Worm (Caenorhabditis elegans) whole organism, late embryonic: ENCODE data around the gene Y104H12D.2.

Source experiments
- C08G9.2 ChIP-seq: sonication (generic microtip); optimal IDR thresholded peaks from 2 replicates; lab custom pipeline; 2016; ENCODE audit warnings: mild to moderate bottlenecking, missing genetic modification characterization, moderate library complexity, missing compliant biosample characterization
- C38D4.7 ChIP-seq: fragments of 200-800 bp; sonication (Bioruptor generic); optimal IDR thresholded peaks from 2 replicates; lab custom pipeline; 2018; ENCODE audit warnings: mild to moderate bottlenecking, missing genetic modification characterization, moderate library complexity, missing compliant biosample characterization
- K09A11.1 ChIP-seq: sonication (generic microtip); optimal IDR thresholded peaks from 2 replicates; lab custom pipeline; 2017; ENCODE audit warnings: antibody characterized with exemption, mild to moderate bottlenecking, missing genetic modification characterization, missing compliant biosample characterization; ENCODE audit not compliant: insufficient read depth
- T23F11.4 ChIP-seq: fragments of 200-800 bp; sonication (Bioruptor generic); optimal IDR thresholded peaks from 2 replicates; lab custom pipeline; 2018; ENCODE audit warnings: mild to moderate bottlenecking, missing genetic modification characterization, missing compliant biosample characterization
- ceh-22 ChIP-seq: sonication (generic microtip); optimal IDR thresholded peaks from 2 replicates; lab custom pipeline; 2017; ENCODE audit warnings: missing biosample characterization, missing genetic modification characterization
- ceh-24 ChIP-seq: sonication (generic microtip); optimal IDR thresholded peaks from 2 replicates; lab custom pipeline; 2016; ENCODE audit warnings: mild to moderate bottlenecking, missing genetic modification characterization, missing compliant biosample characterization
- ceh-30 ChIP-seq: fragments of 150-350 bp; optimal IDR thresholded peaks from 2 replicates; lab custom pipeline; 2014; ENCODE audit warnings: missing biosample characterization, missing genetic modification characterization
- ceh-6 ChIP-seq: fragments of 200-800 bp; sonication (Bioruptor generic); optimal IDR thresholded peaks from 2 replicates; lab custom pipeline; 2018; ENCODE audit warnings: mild to moderate bottlenecking, missing genetic modification characterization, missing compliant biosample characterization
- che-1 ChIP-seq: sonication (generic microtip); optimal IDR thresholded peaks from 2 replicates; lab custom pipeline; 2016; ENCODE audit warnings: mild to moderate bottlenecking, missing genetic modification characterization, missing compliant biosample characterization
- dve-1 ChIP-seq: sonication (generic microtip); optimal IDR thresholded peaks from 2 replicates; lab custom pipeline; 2017; ENCODE audit warnings: antibody characterized with exemption, mild to moderate bottlenecking, missing genetic modification characterization, missing compliant biosample characterization
- elt-2 ChIP-seq: sonication (generic microtip); optimal IDR thresholded peaks from 2 replicates; lab custom pipeline; 2016; ENCODE audit warnings: missing genetic modification reagents, missing genetic modification characterization, missing compliant biosample characterization
- elt-4 ChIP-seq: sonication (generic microtip); optimal IDR thresholded peaks from 2 replicates; lab custom pipeline; 2016; ENCODE audit warnings: missing genetic modification characterization, missing compliant biosample characterization
- ets-4 ChIP-seq: sonication (generic microtip); optimal IDR thresholded peaks from 2 replicates; lab custom pipeline; 2016; ENCODE audit warnings: missing genetic modification characterization, missing compliant biosample characterization
- eyg-1 ChIP-seq: sonication (generic microtip); optimal IDR thresholded peaks from 2 replicates; lab custom pipeline; 2016; ENCODE audit warnings: missing genotype, missing genetic modification characterization, missing compliant biosample characterization
- fkh-10 ChIP-seq: fragments of 150-350 bp; optimal IDR thresholded peaks from 2 replicates; lab custom pipeline; 2014; ENCODE audit warnings: missing biosample characterization, missing genetic modification reagents, missing genetic modification characterization
- gmeb-2 ChIP-seq: sonication (generic microtip); optimal IDR thresholded peaks from 2 replicates; lab custom pipeline; 2016; ENCODE audit warnings: missing genetic modification characterization, inconsistent platforms, missing compliant biosample characterization
- hlh-13 ChIP-seq: fragments of 200-800 bp; sonication (Bioruptor generic); optimal IDR thresholded peaks from 2 replicates; lab custom pipeline; 2018; ENCODE audit warnings: mild to moderate bottlenecking, missing genetic modification characterization, missing compliant biosample characterization
- hlh-30 ChIP-seq: sonication (generic microtip); optimal IDR thresholded peaks from 2 replicates; lab custom pipeline; 2017; ENCODE audit warnings: antibody characterized with exemption, missing genetic modification characterization, missing compliant biosample characterization; ENCODE audit not compliant: insufficient read depth
- hlh-6 ChIP-seq: sonication (generic microtip); optimal IDR thresholded peaks from 2 replicates; lab custom pipeline; 2016; ENCODE audit warnings: missing genotype, missing genetic modification characterization, missing compliant biosample characterization
- lim-6 ChIP-seq: sonication (generic microtip); optimal IDR thresholded peaks from 2 replicates; lab custom pipeline; 2016; ENCODE audit warnings: missing genetic modification characterization, missing compliant biosample characterization
- lin-11 ChIP-seq: fragments of 200-800 bp; sonication (Bioruptor generic); optimal IDR thresholded peaks from 2 replicates; lab custom pipeline; 2018; ENCODE audit warnings: mild to moderate bottlenecking, missing genetic modification characterization, missing compliant biosample characterization
- mec-3 ChIP-seq: sonication (generic microtip); optimal IDR thresholded peaks from 2 replicates; lab custom pipeline; 2016; ENCODE audit warnings: borderline replicate concordance, missing genetic modification characterization, missing compliant biosample characterization
- nfya-1 ChIP-seq: sonication (generic microtip); optimal IDR thresholded peaks from 2 replicates; lab custom pipeline; 2017; ENCODE audit warnings: missing genetic modification characterization, mild to moderate bottlenecking, missing compliant biosample characterization, antibody characterized with exemption, moderate library complexity
- nhr-232 ChIP-seq: sonication (generic microtip); optimal IDR thresholded peaks from 2 replicates; lab custom pipeline; 2016; ENCODE audit warnings: missing genetic modification characterization, missing compliant biosample characterization
- odd-2 ChIP-seq: sonication (generic microtip); optimal IDR thresholded peaks from 2 replicates; lab custom pipeline; 2017; ENCODE audit warnings: antibody characterized with exemption, mild to moderate bottlenecking, missing genetic modification characterization, missing compliant biosample characterization
- pag-3 ChIP-seq: sonication (generic microtip); optimal IDR thresholded peaks from 2 replicates; lab custom pipeline; 2016; ENCODE audit warnings: missing compliant biosample characterization, missing genetic modification characterization, borderline replicate concordance
- pat-9 ChIP-seq: fragments of 200-800 bp; sonication (Bioruptor generic); optimal IDR thresholded peaks from 2 replicates; lab custom pipeline; 2018; ENCODE audit warnings: mild to moderate bottlenecking, missing genetic modification characterization, moderate library complexity, missing compliant biosample characterization
- pax-1 ChIP-seq: fragments of 150-350 bp; optimal IDR thresholded peaks from 2 replicates; lab custom pipeline; 2014; ENCODE audit warnings: missing biosample characterization, missing genetic modification characterization
- pha-2 ChIP-seq: sonication (generic microtip); optimal IDR thresholded peaks from 2 replicates; lab custom pipeline; 2017; ENCODE audit warnings: mild to moderate bottlenecking, missing genetic modification characterization, missing compliant biosample characterization
- pqm-1 ChIP-seq: sonication (generic microtip); optimal IDR thresholded peaks from 2 replicates; lab custom pipeline; 2016; ENCODE audit warnings: missing genetic modification characterization, missing compliant biosample characterization
- pros-1 ChIP-seq: fragments of 150-350 bp; optimal IDR thresholded peaks from 2 replicates; lab custom pipeline; 2014; ENCODE audit warnings: missing biosample characterization, missing genetic modification reagents, missing genetic modification characterization
- ref-2 ChIP-seq: sonication (generic microtip); optimal IDR thresholded peaks from 2 replicates; lab custom pipeline; 2016; ENCODE audit warnings: missing genetic modification characterization, missing compliant biosample characterization
- rnt-1 ChIP-seq: sonication (generic microtip); optimal IDR thresholded peaks from 2 replicates; lab custom pipeline; 2016; ENCODE audit warnings: missing genetic modification characterization, missing compliant biosample characterization
- sdc-2 ChIP-seq: sonication (generic microtip); optimal IDR thresholded peaks from 2 replicates; lab custom pipeline; 2016; ENCODE audit warnings: missing genotype, missing genetic modification characterization, missing compliant biosample characterization
- sox-2 ChIP-seq: fragments of 200-800 bp; sonication (Bioruptor generic); IDR thresholded peaks from 2 replicates; pipeline ENCODE4 v1.3.6; 2022; ENCODE audit warnings: missing genetic modification reagents, missing genetic modification characterization, missing compliant biosample characterization
- tbx-7 ChIP-seq: sonication (generic microtip); optimal IDR thresholded peaks from 2 replicates; lab custom pipeline; 2016; ENCODE audit warnings: missing genotype, missing genetic modification characterization, missing compliant biosample characterization
- unc-55 ChIP-seq: sonication (generic microtip); optimal IDR thresholded peaks from 2 replicates; lab custom pipeline; 2017; ENCODE audit warnings: missing biosample characterization, missing genetic modification reagents, missing genetic modification characterization
- zip-5 ChIP-seq: sonication (generic microtip); optimal IDR thresholded peaks from 2 replicates; lab custom pipeline; 2016; ENCODE audit warnings: missing genetic modification characterization, missing compliant biosample characterization
- ztf-16 ChIP-seq: sonication (generic microtip); optimal IDR thresholded peaks from 2 replicates; lab custom pipeline; 2017; ENCODE audit warnings: missing genetic modification characterization, missing compliant biosample characterization

Y104H12D.2 gene

DNA sequence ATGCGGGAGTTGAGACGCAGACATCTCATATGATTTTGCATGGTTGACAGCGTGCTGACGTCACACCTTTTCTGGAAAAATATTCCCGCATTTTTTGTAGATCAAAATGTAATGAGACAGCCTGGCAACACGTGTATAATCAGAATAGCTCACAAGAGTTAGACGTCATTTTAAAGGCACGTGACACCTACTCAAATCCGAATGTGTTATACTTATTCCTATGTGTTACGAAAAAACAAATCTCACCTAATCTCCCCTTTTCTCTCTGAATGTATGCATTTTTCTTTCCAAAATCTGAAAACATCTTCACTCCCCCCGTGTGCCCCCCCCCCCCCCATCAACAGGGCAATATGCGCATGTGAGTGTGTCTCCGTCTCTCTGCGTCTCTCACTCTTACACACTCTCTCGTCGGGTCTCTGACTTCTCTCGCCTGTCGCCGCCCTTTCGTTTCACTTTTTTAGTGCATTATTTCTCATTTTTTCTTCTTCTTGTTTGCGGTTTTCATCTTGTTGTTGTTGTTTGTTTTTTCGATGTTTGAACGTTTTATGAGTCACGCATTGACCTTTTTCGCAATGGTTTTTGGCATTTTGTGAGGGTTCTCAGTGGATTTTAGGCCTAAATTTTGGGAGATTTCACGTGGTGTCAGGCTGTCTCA is 9.4 kb upstream of the Y104H12D.2 start:
- TF ChIP-seq sdc-2 (tag; lab: Kevin White, UChicago) (no peak), ztf-16 (no peak), lim-6 (no peak), nfya-1 (tag; lab: Kevin White, UChicago) (peak; percentile 20), nhr-232 (no peak), pat-9 (tag; lab: Kevin White, UChicago) (no peak), pros-1 (tag; lab: Kevin White, UChicago) (peak; percentile 5), C38D4.7 (GFP tag; lab: Kevin White, UChicago) (no peak), lin-11 (tag; lab: Kevin White, UChicago) (no peak), pqm-1 (no peak), fkh-10 (no peak), T23F11.4 (GFP tag; lab: Kevin White, UChicago) (no peak), rnt-1 (tag; lab: Kevin White, UChicago) (peak; percentile 1), unc-55 (GFP tag; lab: Kevin White, UChicago) (peak; percentile 20), ceh-6 (GFP tag; lab: Kevin White, UChicago) (no peak), ceh-30 (tag; lab: Kevin White, UChicago) (no peak), pag-3 (no peak), hlh-13 (GFP tag; lab: Kevin White, UChicago) (no peak), zip-5 (tag; lab: Kevin White, UChicago) (no peak), che-1 (tag; lab: Kevin White, UChicago) (no peak), hlh-30 (tag; lab: Kevin White, UChicago) (peak; percentile 67), ets-4 (tag; lab: Kevin White, UChicago) (no peak), K09A11.1 (no peak), elt-2 (tag; lab: Kevin White, UChicago) (no peak)

DNA sequence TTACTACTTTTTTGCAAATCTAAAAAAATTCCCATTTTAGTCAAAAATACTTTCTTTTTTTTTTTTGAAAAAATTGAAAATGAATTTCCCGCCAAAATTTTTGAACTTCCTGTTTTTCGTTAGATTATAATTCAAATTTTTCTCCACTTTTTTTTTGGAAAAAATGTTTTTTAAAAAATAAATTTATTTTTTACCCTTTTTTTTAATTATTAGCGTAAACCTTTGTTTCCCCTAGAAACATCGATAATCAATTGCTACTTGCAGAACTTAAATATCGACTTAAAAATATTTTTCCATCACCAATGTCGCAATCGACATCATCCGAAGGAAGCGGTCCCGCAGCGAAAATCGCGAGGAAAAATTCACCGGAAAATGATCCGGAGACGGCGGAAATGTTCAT is 7.4 kb upstream of the Y104H12D.2 start, which contains the start of gene cec-2:
Gene cec-2 (plus strand): TSS at position 301 of the 400 bp plus-strand sequence.
- no peak for TF ChIP-seq unc-55 (GFP tag; lab: Kevin White, UChicago)
- no peak for TF ChIP-seq hlh-6
- TF ChIP-seq pax-1 (tag; lab: Kevin White, UChicago): no peak
- no peak for TF ChIP-seq elt-4 (tag; lab: Kevin White, UChicago)
- TF ChIP-seq mec-3 (tag; lab: Kevin White, UChicago): no peak
- TF ChIP-seq che-1 (tag; lab: Kevin White, UChicago): no peak
- TF ChIP-seq gmeb-2 (tag; lab: Kevin White, UChicago): no peak
- no peak for TF ChIP-seq dve-1 (tag; lab: Kevin White, UChicago)
- no peak for TF ChIP-seq ceh-24 (tag; lab: Kevin White, UChicago)
- no peak for TF ChIP-seq lin-11 (tag; lab: Kevin White, UChicago)
- TF ChIP-seq pqm-1: no peak
- TF ChIP-seq C08G9.2 (tag; lab: Kevin White, UChicago): no peak
- TF ChIP-seq pha-2: no peak
- TF ChIP-seq ceh-22 (tag; lab: Kevin White, UChicago): no peak
- no peak for TF ChIP-seq odd-2 (tag; lab: Kevin White, UChicago)
- no peak for TF ChIP-seq sox-2 (GFP tag; lab: Robert Waterston, UW)
- TF ChIP-seq eyg-1 (tag; lab: Kevin White, UChicago): no peak
- TF ChIP-seq tbx-7: no peak
- TF ChIP-seq rnt-1 (tag; lab: Kevin White, UChicago): no peak

DNA sequence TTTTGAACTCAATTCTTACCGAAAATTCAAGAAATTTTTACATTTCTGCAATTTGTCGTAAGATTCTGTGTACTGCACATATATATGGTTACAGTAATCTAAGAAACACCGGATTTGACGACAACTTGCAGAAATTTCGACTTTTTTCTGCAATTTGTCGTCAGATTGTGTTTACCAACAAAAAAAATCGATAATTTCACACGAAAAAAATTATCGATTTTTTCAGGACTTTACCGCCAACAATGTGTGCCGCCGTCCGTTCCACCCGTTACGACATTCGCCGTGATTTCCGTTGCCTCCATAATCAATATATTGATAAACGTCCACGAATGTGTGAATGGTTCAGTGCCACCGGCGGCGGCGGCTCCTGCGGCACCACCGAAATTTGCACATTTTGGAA is 3.4 kb upstream of the Y104H12D.2 start:
- no peak for TF ChIP-seq hlh-30 (tag; lab: Kevin White, UChicago)
- no peak for TF ChIP-seq pqm-1
- no peak for TF ChIP-seq ref-2 (tag; lab: Kevin White, UChicago)
- TF ChIP-seq elt-2 (tag; lab: Kevin White, UChicago): no peak
- TF ChIP-seq, all 69 proteins: peak for 0
